Worm (Caenorhabditis elegans) whole organism, mixed stage, embryonic: ENCODE data around the gene W06D11.1.

Experiments
- bed-3 ChIP-seq: fragments of 200-800 bp; sonication (Bioruptor generic); optimal IDR thresholded peaks from 3 replicates; lab custom pipeline; 2018; ENCODE audit warnings: mild to moderate bottlenecking, missing genetic modification characterization, moderate library complexity, missing compliant biosample characterization
- blmp-1 ChIP-seq: fragments of 150-350 bp; optimal IDR thresholded peaks from 2 replicates; lab custom pipeline; 2014; ENCODE audit warnings: missing biosample characterization, missing genetic modification characterization
- ceh-39 ChIP-seq: fragments of 150-350 bp; optimal IDR thresholded peaks from 2 replicates; lab custom pipeline; 2014; ENCODE audit warnings: missing biosample characterization, missing genetic modification characterization
- ceh-43 ChIP-seq: fragments of 200-800 bp; sonication (Bioruptor generic); optimal IDR thresholded peaks from 2 replicates; lab custom pipeline; 2018; ENCODE audit warnings: mild to moderate bottlenecking, missing genetic modification characterization, moderate library complexity, missing compliant biosample characterization
- ces-1 ChIP-seq: fragments of 150-350 bp; optimal IDR thresholded peaks from 2 replicates; lab custom pipeline; 2014; ENCODE audit warnings: missing biosample characterization, missing genetic modification reagents, missing genetic modification characterization
- cnd-1 ChIP-seq: fragments of 200-800 bp; sonication (Bioruptor generic); optimal IDR thresholded peaks from 2 replicates; lab custom pipeline; 2018; ENCODE audit warnings: mild to moderate bottlenecking, missing genetic modification characterization, missing compliant biosample characterization
- elt-1 ChIP-seq: sonication (generic microtip); optimal IDR thresholded peaks from 2 replicates; lab custom pipeline; 2017; ENCODE audit warnings: missing genetic modification characterization, mild to moderate bottlenecking, missing compliant biosample characterization, antibody characterized with exemption, moderate library complexity, borderline replicate concordance; ENCODE audit not compliant: insufficient read depth
- elt-3 ChIP-seq: fragments of 150-350 bp; optimal IDR thresholded peaks from 2 replicates; lab custom pipeline; 2014; ENCODE audit warnings: missing biosample characterization, missing genetic modification characterization
- flh-1 ChIP-seq: fragments of 200-800 bp; sonication (Bioruptor generic); optimal IDR thresholded peaks from 2 replicates; lab custom pipeline; 2018; ENCODE audit warnings: mild to moderate bottlenecking, missing genetic modification characterization, moderate library complexity, missing compliant biosample characterization
- ham-2 ChIP-seq: fragments of 200-800 bp; sonication (Bioruptor generic); optimal IDR thresholded peaks from 2 replicates; lab custom pipeline; 2018; ENCODE audit warnings: mild to moderate bottlenecking, missing genetic modification characterization, missing compliant biosample characterization
- hlh-1 ChIP-seq: fragments of 150-350 bp; optimal IDR thresholded peaks from 2 replicates; lab custom pipeline; 2014; ENCODE audit warnings: missing biosample characterization, missing genetic modification reagents, missing genetic modification characterization
- lin-13 ChIP-seq: fragments of 150-350 bp; optimal IDR thresholded peaks from 2 replicates; lab custom pipeline; 2014; ENCODE audit warnings: missing biosample characterization, missing genetic modification characterization
- lin-32 ChIP-seq: fragments of 200-800 bp; sonication (Bioruptor generic); optimal IDR thresholded peaks from 2 replicates; lab custom pipeline; 2018; ENCODE audit warnings: mild to moderate bottlenecking, missing genetic modification characterization, missing compliant biosample characterization
- lsy-2 ChIP-seq: fragments of 150-350 bp; optimal IDR thresholded peaks from 2 replicates; lab custom pipeline; 2014; ENCODE audit warnings: missing biosample characterization, missing genetic modification characterization
- mab-5 ChIP-seq: fragments of 150-350 bp; optimal IDR thresholded peaks from 2 replicates; lab custom pipeline; 2014; ENCODE audit warnings: missing biosample characterization, missing genetic modification characterization
- mep-1 ChIP-seq: fragments of 150-350 bp; optimal IDR thresholded peaks from 2 replicates; lab custom pipeline; 2017; ENCODE audit warnings: missing biosample characterization, missing genetic modification reagents, missing genetic modification characterization, inconsistent platforms
- mls-2 ChIP-seq: sonication (generic microtip); optimal IDR thresholded peaks from 2 replicates; lab custom pipeline; 2016; ENCODE audit warnings: mild to moderate bottlenecking, missing genetic modification characterization, moderate library complexity, missing compliant biosample characterization
- nhr-12 ChIP-seq: fragments of 150-350 bp; optimal IDR thresholded peaks from 2 replicates; lab custom pipeline; 2014; ENCODE audit warnings: missing biosample characterization, missing genetic modification characterization
- nhr-2 ChIP-seq: fragments of 150-350 bp; optimal IDR thresholded peaks from 2 replicates; lab custom pipeline; 2014; ENCODE audit warnings: missing biosample characterization, missing genetic modification characterization
- nhr-237 ChIP-seq: fragments of 150-350 bp; optimal IDR thresholded peaks from 2 replicates; lab custom pipeline; 2014; ENCODE audit warnings: missing biosample characterization, missing genetic modification characterization
- nhr-28 ChIP-seq: fragments of 150-350 bp; optimal IDR thresholded peaks from 2 replicates; lab custom pipeline; 2014; ENCODE audit warnings: missing biosample characterization, missing genetic modification characterization
- nhr-76 ChIP-seq: sonication (generic microtip); optimal IDR thresholded peaks from 2 replicates; lab custom pipeline; 2017; ENCODE audit warnings: missing biosample characterization, missing genetic modification characterization
- pha-4 ChIP-seq: fragments of 150-350 bp; optimal IDR thresholded peaks from 2 replicates; lab custom pipeline; 2018; ENCODE audit warnings: missing biosample characterization, missing genetic modification reagents, missing genetic modification characterization
- sem-2 ChIP-seq: fragments of 200-800 bp; sonication (Bioruptor generic); optimal IDR thresholded peaks from 2 replicates; lab custom pipeline; 2018; ENCODE audit warnings: mild to moderate bottlenecking, missing genetic modification characterization, missing compliant biosample characterization
- snpc-4 ChIP-seq: fragments of 150-350 bp; optimal IDR thresholded peaks from 2 replicates; lab custom pipeline; 2014; ENCODE audit warnings: missing biosample characterization, missing genetic modification characterization
- sptf-1 ChIP-seq: sonication (generic microtip); optimal IDR thresholded peaks from 2 replicates; lab custom pipeline; 2017; ENCODE audit warnings: mild to moderate bottlenecking, missing genetic modification characterization, moderate library complexity, missing compliant biosample characterization
- unc-120 ChIP-seq: sonication (generic microtip); optimal IDR thresholded peaks from 2 replicates; lab custom pipeline; 2017; ENCODE audit warnings: missing genetic modification characterization, missing compliant biosample characterization; ENCODE audit not compliant: poor library complexity, severe bottlenecking
- unc-39 ChIP-seq: fragments of 150-350 bp; optimal IDR thresholded peaks from 2 replicates; lab custom pipeline; 2014; ENCODE audit warnings: missing biosample characterization, missing genetic modification characterization
- unc-62 ChIP-seq: fragments of 150-350 bp; optimal IDR thresholded peaks from 2 replicates; lab custom pipeline; 2014; ENCODE audit warnings: missing biosample characterization, missing genetic modification reagents, missing genetic modification characterization
- zip-8 ChIP-seq: fragments of 150-350 bp; optimal IDR thresholded peaks from 2 replicates; lab custom pipeline; 2014; ENCODE audit warnings: missing biosample characterization, missing genetic modification characterization
- ztf-11 ChIP-seq: fragments of 150-350 bp; optimal IDR thresholded peaks from 2 replicates; lab custom pipeline; 2014; ENCODE audit warnings: missing biosample characterization, missing genetic modification characterization

The W06D11.1 gene

DNA sequence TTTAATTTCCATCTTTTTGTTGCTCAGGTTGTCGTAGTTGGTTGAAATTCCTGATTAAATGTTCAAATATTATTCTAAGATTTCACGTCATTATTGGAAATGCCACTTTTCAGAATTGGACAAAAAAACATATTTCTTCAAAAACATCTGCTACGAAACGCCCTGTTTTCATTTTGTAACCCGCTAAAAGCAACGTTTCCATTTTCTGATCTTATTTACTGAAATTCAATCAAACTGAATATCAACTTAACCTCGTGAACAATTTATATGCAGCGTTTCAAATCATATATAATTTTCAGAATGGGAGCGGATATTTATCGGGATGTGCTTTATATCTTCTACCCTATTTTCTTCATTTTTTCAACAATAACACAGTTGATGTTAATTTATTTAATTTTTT, 29.1 kb downstream of the W06D11.1 start, which contains the start of gene srd-40:
Gene srd-40, plus strand, starts transcription at position 301 of the 400 bp plus-strand sequence.
- no peak for TF ChIP-seq lin-13

DNA sequence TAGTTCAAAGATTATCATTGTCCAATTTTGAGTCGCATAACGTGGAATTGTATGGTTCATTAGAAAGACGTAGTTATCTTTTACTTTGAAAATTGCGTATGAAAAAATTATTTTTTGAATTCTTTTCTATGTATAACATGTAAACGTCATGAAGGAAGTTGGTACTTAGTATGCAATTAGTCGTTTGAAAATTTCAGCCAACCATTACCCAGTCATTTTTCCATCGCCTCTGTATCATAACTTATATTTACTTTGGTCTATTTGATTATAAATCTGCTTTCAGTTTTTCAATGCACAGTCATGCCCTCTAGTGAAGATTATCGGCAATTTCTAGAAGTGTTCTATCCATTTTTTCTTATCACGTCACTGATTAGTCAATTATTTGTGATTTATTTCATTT, 32.1 kb downstream of the W06D11.1 start, which contains the start of gene srd-41:
Gene srd-41, plus strand, starts transcription at position 301 of the 400 bp plus-strand sequence.
- TF ChIP-seq elt-3: no peak
- TF ChIP-seq mab-5 (tag; lab: Kevin White, UChicago): no peak
- TF ChIP-seq nhr-237 (tag; lab: Kevin White, UChicago): no peak
- no peak for TF ChIP-seq nhr-12 (tag; lab: Kevin White, UChicago)
- no peak for TF ChIP-seq flh-1 (GFP tag; lab: Kevin White, UChicago)
- no peak for TF ChIP-seq mep-1 (tag; lab: Kevin White, UChicago)
- no peak for TF ChIP-seq bed-3
- TF ChIP-seq ztf-11 (tag; lab: Kevin White, UChicago): no peak
- TF ChIP-seq elt-1 (tag; lab: Kevin White, UChicago): no peak
- no peak for TF ChIP-seq ham-2
- TF ChIP-seq lin-13: no peak
- no peak for TF ChIP-seq lin-32 (GFP tag; lab: Kevin White, UChicago)
- TF ChIP-seq unc-120 (tag; lab: Kevin White, UChicago): no peak
- TF ChIP-seq, all 35 proteins: peak for 0

ce11 chrX:12328676-12329075, 34.3 kb downstream of the W06D11.1 start, which contains the start of gene srd-45:
Gene srd-45 (plus strand): TSS chrX:12328976.
- TF ChIP-seq elt-3: no peak
- TF ChIP-seq pha-4: no peak
- no peak for TF ChIP-seq unc-62 (GFP tag; lab: Kevin White, UChicago)

DNA sequence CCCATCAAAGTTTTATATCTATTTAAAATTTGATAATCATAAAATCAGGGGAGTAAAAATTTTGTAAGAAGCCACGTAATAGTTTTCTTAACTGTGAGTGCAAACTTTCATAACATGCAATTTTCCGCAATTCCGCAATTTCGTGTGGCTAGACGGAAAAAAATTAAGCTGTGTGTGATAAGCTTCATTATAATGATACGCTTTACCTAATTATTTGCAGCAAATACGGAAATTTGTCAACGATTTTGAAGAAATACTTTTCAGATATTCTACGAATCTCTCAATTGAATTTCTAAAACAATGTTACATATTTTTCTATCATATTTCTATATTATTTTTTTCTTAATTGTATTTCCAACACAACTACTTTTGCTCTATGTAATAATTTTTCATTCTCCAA, 37.4 kb downstream of the W06D11.1 start, which contains the start of gene srd-46:
Gene srd-46, plus strand, starts transcription at position 301 of the 400 bp plus-strand sequence.
- no peak for TF ChIP-seq mls-2 (tag; lab: Kevin White, UChicago)
- no peak for TF ChIP-seq sptf-1 (tag; lab: Kevin White, UChicago)
- no peak for TF ChIP-seq ceh-39 (tag; lab: Kevin White, UChicago)
- no peak for TF ChIP-seq zip-8 (tag; lab: Kevin White, UChicago)

DNA sequence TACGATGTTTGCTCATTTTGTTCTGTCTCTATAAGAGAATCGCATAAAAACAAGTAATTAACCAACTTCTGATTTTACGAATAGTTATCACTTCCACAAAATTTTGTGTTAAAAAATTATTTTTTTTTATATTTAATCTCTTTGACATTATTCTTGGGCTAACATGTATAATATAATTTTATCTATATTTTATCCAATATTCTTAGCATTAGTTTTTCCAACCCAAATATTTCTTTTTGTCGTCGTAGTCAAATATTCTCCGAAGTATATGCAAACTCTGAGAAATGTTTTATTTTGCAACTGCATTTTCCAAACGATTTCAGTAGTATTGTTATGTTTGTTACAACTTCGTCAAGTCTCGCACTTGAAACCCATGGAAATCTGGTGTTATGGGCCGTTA, 39.1 kb downstream of the W06D11.1 start, which contains the start of gene srd-47:
Gene srd-47, plus strand, starts transcription at position 164 of the 400 bp plus-strand sequence.
- TF ChIP-seq unc-39 (no peak), nhr-76 (no peak), lsy-2 (tag; lab: Kevin White, UChicago) (no peak), sem-2 (no peak), cnd-1 (tag; lab: Kevin White, UChicago) (no peak), blmp-1 (tag; lab: Kevin White, UChicago) (no peak), nhr-237 (tag; lab: Kevin White, UChicago) (no peak), ztf-11 (tag; lab: Kevin White, UChicago) (no peak), ces-1 (GFP tag; lab: Kevin White, UChicago) (no peak), nhr-12 (tag; lab: Kevin White, UChicago) (no peak), unc-120 (tag; lab: Kevin White, UChicago) (no peak), mab-5 (tag; lab: Kevin White, UChicago) (no peak), elt-3 (no peak), lin-32 (GFP tag; lab: Kevin White, UChicago) (no peak), nhr-28 (tag; lab: Kevin White, UChicago) (no peak), sptf-1 (tag; lab: Kevin White, UChicago) (no peak), nhr-2 (tag; lab: Kevin White, UChicago) (no peak), elt-1 (tag; lab: Kevin White, UChicago) (no peak)

- no peak for TF ChIP-seq hlh-1 (tag; lab: Kevin White, UChicago)
- TF ChIP-seq nhr-12 (tag; lab: Kevin White, UChicago): no peak
- no peak for TF ChIP-seq nhr-2 (tag; lab: Kevin White, UChicago)
- no peak for TF ChIP-seq elt-3
- TF ChIP-seq ham-2: no peak
- TF ChIP-seq elt-1 (tag; lab: Kevin White, UChicago): no peak
- TF ChIP-seq nhr-76: no peak
- no peak for TF ChIP-seq snpc-4 (tag; lab: Kevin White, UChicago)
- TF ChIP-seq blmp-1 (tag; lab: Kevin White, UChicago): no peak
- TF ChIP-seq ceh-43 (GFP tag; lab: Kevin White, UChicago): no peak
- TF ChIP-seq lsy-2 (tag; lab: Kevin White, UChicago): no peak
- TF ChIP-seq pha-4: no peak
- no peak for TF ChIP-seq cnd-1 (tag; lab: Kevin White, UChicago)
- TF ChIP-seq, all 35 proteins: peak for 0
Observed at ce11 chrX:12335808-12336207, 41.4 kb downstream of the W06D11.1 start, which contains the start of gene srd-48. Gene srd-48 (plus strand): TSS chrX:12336108.
